Fruit fly (Drosophila melanogaster) whole organism, adult: Measurements from ENCODE around the gene CG8673.

ENCODE experiments used
- CG12768 ChIP-seq: fragments of 200-800 bp; sonication (Bioruptor generic); optimal IDR thresholded peaks from 2 replicates; lab custom pipeline; 2017; ENCODE audit warnings: missing biosample characterization, missing genetic modification characterization, mild to moderate bottlenecking, moderate library complexity, missing genetic modification reagents
- Clk ChIP-seq: fragments of 200-800 bp; sonication (Bioruptor generic); optimal IDR thresholded peaks from 2 replicates; lab custom pipeline; 2017; ENCODE audit warnings: missing biosample characterization, missing genetic modification characterization
- Crg-1 ChIP-seq: fragments of 200-800 bp; sonication (Bioruptor generic); optimal IDR thresholded peaks from 2 replicates; lab custom pipeline; 2016; ENCODE audit warnings: missing biosample characterization, missing genetic modification characterization
- tj ChIP-seq: fragments of 200-800 bp; sonication (Bioruptor generic); optimal IDR thresholded peaks from 3 replicates; lab custom pipeline; 2017; ENCODE audit warnings: missing biosample characterization, mild to moderate bottlenecking, missing genetic modification characterization, moderate library complexity
- toe ChIP-seq: fragments of 200-800 bp; sonication (Bioruptor generic); optimal IDR thresholded peaks from 2 replicates; lab custom pipeline; 2016; ENCODE audit warnings: missing biosample characterization, missing genetic modification characterization

DNA sequence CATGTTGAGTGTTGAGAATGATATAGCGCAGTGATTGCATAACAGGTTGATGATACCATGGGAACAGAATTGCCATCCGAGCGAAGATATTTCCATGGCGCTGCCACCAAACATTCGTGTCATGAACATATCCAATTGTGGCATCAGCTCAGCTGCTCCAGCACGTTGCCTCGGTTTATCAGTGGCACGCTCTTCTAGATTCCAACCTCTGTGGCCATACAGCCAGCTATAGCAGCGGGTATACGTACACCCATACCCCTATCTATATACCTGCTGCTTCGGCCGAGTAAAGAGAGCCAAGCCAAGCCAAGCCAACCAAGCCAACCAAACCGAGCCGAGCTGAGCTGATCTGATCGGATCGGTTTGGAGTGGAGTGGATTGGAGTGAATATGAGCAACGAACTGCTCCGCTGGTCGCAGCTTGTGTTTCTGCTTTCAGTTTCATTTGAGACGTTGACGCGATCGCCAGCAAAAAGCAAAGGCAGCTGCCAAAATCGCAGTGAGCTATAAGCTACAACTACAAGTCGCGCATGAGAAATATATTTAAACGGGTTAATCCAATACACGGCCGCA, 24.5 kb downstream of the CG8673 start:
- TF ChIP-seq Clk (GFP tag; lab: Kevin White, UChicago), result no peak
- no peak for TF ChIP-seq Crg-1 (GFP tag; lab: Kevin White, UChicago)
- no peak for TF ChIP-seq CG12768 (GFP tag; lab: Kevin White, UChicago)
- TF ChIP-seq toe, result no peak
- no peak for TF ChIP-seq tj (GFP tag; lab: Kevin White, UChicago)
